Fruit fly (Drosophila melanogaster) whole organism, embryonic: ENCODE results near the gene alphaTub67C.
A peak's percentile ranks its signal among the peaks of the same experiment; 100 is the strongest.

ENCODE experiments used
- C15 ChIP-seq: fragments of 200-800 bp; sonication (Bioruptor generic); IDR thresholded peaks from 3 replicates; pipeline ENCODE4 v1.3.6; 2022; ENCODE audit warnings: missing biosample characterization, missing genetic modification characterization
- CG10431 ChIP-seq: fragments of 200-800 bp; sonication (Bioruptor generic); optimal IDR thresholded peaks from 3 replicates; lab custom pipeline; 2018; ENCODE audit warnings: missing biosample characterization, mild to moderate bottlenecking, missing genetic modification characterization
- CG12659 ChIP-seq: fragments of 200-800 bp; sonication (Bioruptor generic); optimal IDR thresholded peaks from 3 replicates; lab custom pipeline; 2017; ENCODE audit warnings: mild to moderate bottlenecking, missing biosample characterization, missing genetic modification reagents, missing genetic modification characterization
- CG13287 ChIP-seq: fragments of 200-800 bp; sonication (Bioruptor generic); IDR thresholded peaks from 2 replicates; pipeline ENCODE4 v1.3.6; 2022; ENCODE audit warnings: missing biosample characterization, missing genetic modification characterization; ENCODE audit not compliant: partially characterized antibody
- CG13624 ChIP-seq: fragments of 200-800 bp; sonication (Bioruptor generic); optimal IDR thresholded peaks from 2 replicates; lab custom pipeline; 2016; ENCODE audit warnings: missing biosample characterization, missing genetic modification characterization
- CG1647 ChIP-seq: fragments of 200-800 bp; sonication (Bioruptor generic); optimal IDR thresholded peaks from 3 replicates; lab custom pipeline; 2016; ENCODE audit warnings: missing biosample characterization, missing genetic modification characterization
- CG17359 ChIP-seq: fragments of 200-800 bp; sonication (Bioruptor generic); optimal IDR thresholded peaks from 3 replicates; lab custom pipeline; 2018; ENCODE audit warnings: missing biosample characterization, mild to moderate bottlenecking, missing genetic modification characterization, moderate library complexity
- CG1792 ChIP-seq: fragments of 200-800 bp; sonication (Bioruptor generic); optimal IDR thresholded peaks from 2 replicates; lab custom pipeline; 2016; ENCODE audit warnings: missing biosample characterization, missing genetic modification characterization
- CG18599 ChIP-seq: fragments of 200-800 bp; sonication (Bioruptor generic); optimal IDR thresholded peaks from 3 replicates; lab custom pipeline; 2017; ENCODE audit warnings: missing biosample characterization, missing genetic modification characterization, mild to moderate bottlenecking, moderate library complexity, missing genetic modification reagents
- CG2129 ChIP-seq: fragments of 200-800 bp; sonication (Bioruptor generic); IDR thresholded peaks from 2 replicates; pipeline ENCODE4 v1.3.6; 2022; ENCODE audit warnings: missing biosample characterization, missing genetic modification characterization; ENCODE audit not compliant: partially characterized antibody
- CG30403 ChIP-seq: fragments of 200-800 bp; sonication (Bioruptor generic); optimal IDR thresholded peaks from 3 replicates; lab custom pipeline; 2016; ENCODE audit warnings: missing biosample characterization, missing genetic modification characterization
- CG32532 ChIP-seq: fragments of 200-800 bp; sonication (Bioruptor generic); IDR thresholded peaks from 2 replicates; pipeline ENCODE4 v1.3.6; 2022; ENCODE audit warnings: missing biosample characterization, missing genetic modification characterization
- CG3726 ChIP-seq: fragments of 200-800 bp; sonication (Bioruptor generic); IDR thresholded peaks from 3 replicates; pipeline ENCODE4, ENCODE4 v1.3.6; 2022; ENCODE audit warnings: missing biosample characterization, missing genetic modification characterization
- CG42726 ChIP-seq: fragments of 200-800 bp; sonication (Bioruptor generic); IDR thresholded peaks from 2 replicates; pipeline ENCODE4 v1.3.6; 2022; ENCODE audit warnings: missing biosample characterization, missing genetic modification characterization; ENCODE audit not compliant: partially characterized antibody
- CG4360 ChIP-seq: fragments of 200-800 bp; sonication (Bioruptor generic); IDR thresholded peaks from 2 replicates; pipeline ENCODE4 v1.3.6; 2022; ENCODE audit warnings: missing biosample characterization, missing genetic modification characterization
- CG4424 ChIP-seq: fragments of 200-800 bp; sonication (Bioruptor generic); optimal IDR thresholded peaks from 3 replicates; lab custom pipeline; 2016; ENCODE audit warnings: missing biosample characterization, missing genetic modification characterization
- CG4617 ChIP-seq: fragments of 200-800 bp; sonication (Bioruptor generic); optimal IDR thresholded peaks from 3 replicates; lab custom pipeline; 2016; ENCODE audit warnings: missing biosample characterization, missing genetic modification characterization, borderline replicate concordance
- CG7271 ChIP-seq: fragments of 200-800 bp; sonication (Bioruptor generic); optimal IDR thresholded peaks from 2 replicates; lab custom pipeline; 2018; ENCODE audit warnings: missing biosample characterization, mild to moderate bottlenecking, missing genetic modification characterization, moderate library complexity
- CG8944 ChIP-seq: fragments of 200-800 bp; sonication (Bioruptor generic); optimal IDR thresholded peaks from 3 replicates; lab custom pipeline; 2016; ENCODE audit warnings: missing biosample characterization, missing genetic modification characterization
- CrebB ChIP-seq: fragments of 200-800 bp; sonication (Bioruptor generic); optimal IDR thresholded peaks from 3 replicates; lab custom pipeline; 2018; ENCODE audit warnings: missing biosample characterization, mild to moderate bottlenecking, missing genetic modification characterization
- Dfd ChIP-seq, 2 experiments: fragments of >200 bp; optimal IDR thresholded peaks; 2 replicates each; lab custom pipeline; 2017; ENCODE audit warnings: missing biosample characterization in 2 of 2, missing genetic modification characterization in 2 of 2
- Dref ChIP-seq: fragments of 200-800 bp; sonication (Bioruptor generic); IDR thresholded peaks from 2 replicates; pipeline ENCODE4 v1.3.6; 2022; ENCODE audit warnings: missing biosample characterization, missing genetic modification characterization
- E2f2 ChIP-seq: fragments of 200-800 bp; sonication (Bioruptor generic); IDR thresholded peaks from 2 replicates; pipeline ENCODE4 v1.3.6; 2022; ENCODE audit warnings: missing biosample characterization, missing genetic modification characterization
- Ets97D ChIP-seq: fragments of 200-800 bp; sonication (Bioruptor generic); optimal IDR thresholded peaks from 3 replicates; lab custom pipeline; 2016; ENCODE audit warnings: missing biosample characterization, missing genetic modification characterization
- Hand ChIP-seq: fragments of 200-800 bp; sonication (Bioruptor generic); optimal IDR thresholded peaks from 2 replicates; lab custom pipeline; 2017; ENCODE audit warnings: mild to moderate bottlenecking, missing biosample characterization, missing genetic modification reagents, missing genetic modification characterization
- Opbp ChIP-seq: fragments of 200-800 bp; sonication (Bioruptor generic); IDR thresholded peaks from 3 replicates; pipeline ENCODE4 v1.3.6; 2022; ENCODE audit warnings: missing biosample characterization, missing genetic modification characterization; ENCODE audit not compliant: partially characterized antibody
- PHDP ChIP-seq: fragments of 200-800 bp; sonication (Bioruptor generic); optimal IDR thresholded peaks from 3 replicates; lab custom pipeline; 2018; ENCODE audit warnings: missing biosample characterization, mild to moderate bottlenecking, missing genetic modification characterization, moderate library complexity
- Sin3A ChIP-seq: fragments of >200 bp; optimal IDR thresholded peaks from 2 replicates; lab custom pipeline; 2018
- Spps ChIP-seq: fragments of 200-800 bp; sonication (Bioruptor generic); optimal IDR thresholded peaks from 2 replicates; lab custom pipeline; 2018; ENCODE audit warnings: missing biosample characterization, mild to moderate bottlenecking, missing genetic modification characterization
- amos ChIP-seq: fragments of 200-800 bp; sonication (Bioruptor generic); IDR thresholded peaks from 2 replicates; pipeline ENCODE4 v1.3.6; 2022; ENCODE audit warnings: missing biosample characterization, missing genetic modification characterization; ENCODE audit not compliant: partially characterized antibody
- caup ChIP-seq: fragments of 200-800 bp; sonication (Bioruptor generic); optimal IDR thresholded peaks from 3 replicates; lab custom pipeline; 2017; ENCODE audit warnings: missing biosample characterization, mild to moderate bottlenecking, missing genetic modification characterization, moderate library complexity; ENCODE audit not compliant: severe bottlenecking
- chm ChIP-seq: fragments of 200-800 bp; sonication (Bioruptor generic); IDR thresholded peaks from 2 replicates; pipeline ENCODE4 v1.3.6; 2022; ENCODE audit warnings: missing biosample characterization, missing genetic modification characterization
- chn ChIP-seq: fragments of 200-800 bp; sonication (Bioruptor generic); optimal IDR thresholded peaks from 2 replicates; lab custom pipeline; 2016; ENCODE audit warnings: missing biosample characterization, missing genetic modification characterization
- dm ChIP-seq: fragments of 200-800 bp; sonication (Bioruptor generic); optimal IDR thresholded peaks from 3 replicates; lab custom pipeline; 2016; ENCODE audit warnings: missing biosample characterization, missing genetic modification characterization
- ems ChIP-seq: fragments of 200-800 bp; sonication (Bioruptor generic); optimal IDR thresholded peaks from 3 replicates; lab custom pipeline; 2016; ENCODE audit warnings: missing biosample characterization, missing genetic modification characterization
- ewg ChIP-seq: fragments of 200-800 bp; sonication (Bioruptor generic); optimal IDR thresholded peaks from 3 replicates; lab custom pipeline; 2017; ENCODE audit warnings: mild to moderate bottlenecking, missing biosample characterization, missing genetic modification reagents, missing genetic modification characterization
- fru ChIP-seq: fragments of >200 bp; optimal IDR thresholded peaks from 2 replicates; lab custom pipeline; 2017
- gfzf ChIP-seq: fragments of 200-800 bp; sonication (Bioruptor generic); optimal IDR thresholded peaks from 2 replicates; lab custom pipeline; 2016; ENCODE audit warnings: missing biosample characterization, mild to moderate bottlenecking, missing genetic modification characterization, moderate library complexity
- gt ChIP-seq: fragments of 200-800 bp; sonication (Bioruptor generic); IDR thresholded peaks from 2 replicates; pipeline ENCODE4 v1.3.6; 2022; ENCODE audit warnings: missing biosample characterization, missing genetic modification characterization
- inv ChIP-seq: fragments of 200-800 bp; sonication (Bioruptor generic); IDR thresholded peaks from 2 replicates; pipeline ENCODE4 v1.3.6; 2022; ENCODE audit warnings: missing biosample characterization, missing genetic modification characterization; ENCODE audit not compliant: partially characterized antibody
- jumu ChIP-seq: fragments of 200-800 bp; sonication (Bioruptor generic); optimal IDR thresholded peaks from 3 replicates; lab custom pipeline; 2016; ENCODE audit warnings: missing biosample characterization, missing genetic modification characterization
- ken ChIP-seq: fragments of 200-800 bp; sonication (Bioruptor generic); IDR thresholded peaks from 3 replicates; pipeline ENCODE4 v1.3.6; 2022; ENCODE audit warnings: missing biosample characterization, missing genetic modification characterization
- pnt ChIP-seq: fragments of 200-800 bp; sonication (Bioruptor generic); optimal IDR thresholded peaks from 3 replicates; lab custom pipeline; 2016; ENCODE audit warnings: missing biosample characterization, missing genetic modification characterization
- pzg ChIP-seq: fragments of 200-800 bp; sonication (Bioruptor generic); optimal IDR thresholded peaks from 3 replicates; lab custom pipeline; 2018; ENCODE audit warnings: missing biosample characterization, mild to moderate bottlenecking, missing genetic modification characterization, moderate library complexity
- seq ChIP-seq: fragments of 200-800 bp; sonication (Bioruptor generic); IDR thresholded peaks from 2 replicates; pipeline ENCODE4 v1.3.6; 2022; ENCODE audit warnings: missing biosample characterization, missing genetic modification characterization
- sob ChIP-seq: fragments of 200-800 bp; sonication (Bioruptor generic); IDR thresholded peaks from 2 replicates; pipeline ENCODE4 v1.3.6; 2022; ENCODE audit warnings: missing biosample characterization, missing genetic modification characterization
- yki ChIP-seq: fragments of >200 bp; optimal IDR thresholded peaks from 3 replicates; lab custom pipeline; 2018
- zf30C ChIP-seq: fragments of 200-800 bp; sonication (Bioruptor generic); optimal IDR thresholded peaks from 3 replicates; lab custom pipeline; 2018; ENCODE audit warnings: missing biosample characterization, mild to moderate bottlenecking, missing genetic modification characterization

Gene alphaTub67C

dm6 chr3L:9698193-9698642 is 17.1 kb downstream of the alphaTub67C start, which contains the start of gene Ubc4 (continued):
- no peak for TF ChIP-seq CG4360 (GFP tag; lab: Robert Waterston, UW)
- no peak for TF ChIP-seq CG1792 (GFP tag; lab: Kevin White, UChicago)
- TF ChIP-seq seq (GFP tag; lab: Robert Waterston, UW): no peak
- TF ChIP-seq sob (GFP tag; lab: Robert Waterston, UW): no peak
- TF ChIP-seq CG10431 (GFP tag; lab: Kevin White, UChicago): no peak
- no peak for TF ChIP-seq CG1647 (GFP tag; lab: Kevin White, UChicago)
- TF ChIP-seq pnt (GFP tag; lab: Kevin White, UChicago): no peak
- no peak for TF ChIP-seq fru (lab: Kevin White, UChicago)
- 0 out of 2 replicates have a peak, but pooled peaks have one; percentile 22 for TF ChIP-seq CG2129 (GFP tag; lab: Robert Waterston, UW)
- TF ChIP-seq PHDP (tag; lab: Kevin White, UChicago): peak; percentile 7
- no peak for TF ChIP-seq Dfd (GFP tag; optimal IDR thresholded peaks at IDR 0.05; lab: Kevin White, UChicago)

- TF ChIP-seq chn (GFP tag; lab: Kevin White, UChicago): no peak
- TF ChIP-seq chm (GFP tag; lab: Robert Waterston, UW): no peak
- no peak for TF ChIP-seq C15 (GFP tag; lab: Robert Waterston, UW)
- TF ChIP-seq CG18599 (GFP tag; lab: Kevin White, UChicago): no peak
- TF ChIP-seq Hand: no peak
- no peak for TF ChIP-seq CG1792 (GFP tag; lab: Kevin White, UChicago)
- no peak for TF ChIP-seq yki
- TF ChIP-seq CG13624 (GFP tag; lab: Kevin White, UChicago): no peak
- TF ChIP-seq ken (GFP tag; lab: Robert Waterston, UW): no peak
- TF ChIP-seq CG3726: no peak
- no peak for TF ChIP-seq ems (GFP tag; lab: Kevin White, UChicago)
Observed at dm6 chr3L:9703495-9703894, 22.4 kb downstream of the alphaTub67C start, which contains the start of gene CG6761. Gene CG6761 (minus strand): TSS chr3L:9703595.

dm6 chr3L:9704162-9704748 is 23.2 kb downstream of the alphaTub67C start, which contains the start of gene CG16711:
Gene CG16711 (plus strand): TSS chr3L:9704331.
- TF ChIP-seq gfzf (GFP tag; lab: Kevin White, UChicago) (peak; percentile 40), Dref (peak; percentile 92), inv (GFP tag; lab: Robert Waterston, UW) (peak; percentile 89), CG2129 (GFP tag; lab: Robert Waterston, UW) (peak; percentile 65), CG13287 (GFP tag; lab: Robert Waterston, UW) (peak; percentile 97), CG8944 (GFP tag; lab: Kevin White, UChicago) (no peak), CG30403 (GFP tag; lab: Kevin White, UChicago) (no peak), zf30C (GFP tag; lab: Kevin White, UChicago) (no peak), CG42726 (GFP tag; lab: Robert Waterston, UW) (peak; percentile 94), dm (GFP tag; lab: Kevin White, UChicago) (no peak), Ets97D (GFP tag; lab: Kevin White, UChicago) (peak; percentile 48), amos (GFP tag; lab: Robert Waterston, UW) (peak; percentile 95; the same call in 1 of the 2 replicates), CG4424 (GFP tag; lab: Kevin White, UChicago) (no peak), Opbp (GFP tag; lab: Robert Waterston, UW) (peak; percentile 95), Sin3A (lab: Kevin White, UChicago) (peak; percentile 9), pzg (peak; percentile 60), CG7271 (tag; lab: Kevin White, UChicago) (no peak), jumu (GFP tag; lab: Kevin White, UChicago) (no peak), CG32532 (GFP tag; lab: Robert Waterston, UW) (no peak), gt (GFP tag; lab: Robert Waterston, UW) (no peak), CG17359 (tag; lab: Kevin White, UChicago) (no peak), CG4617 (GFP tag; lab: Kevin White, UChicago) (peak; percentile 63), E2f2 (peak; percentile 64), CrebB (tag; lab: Kevin White, UChicago) (no peak), CG12659 (peak; percentile 18), ewg (GFP tag; lab: Kevin White, UChicago) (no peak), caup (no peak), Spps (tag; lab: Kevin White, UChicago) (no peak)
